Worm (Caenorhabditis elegans) whole organism, L2 larva: Measurements from ENCODE around the gene cutl-25.

Experiments
- ceh-16 ChIP-seq: fragments of 150-350 bp; optimal IDR thresholded peaks from 2 replicates; lab custom pipeline; 2014; ENCODE audit warnings: missing biosample characterization, missing genetic modification characterization
- nhr-237 ChIP-seq: fragments of 150-350 bp; optimal IDR thresholded peaks from 2 replicates; lab custom pipeline; 2014; ENCODE audit warnings: missing biosample characterization, missing genetic modification characterization

DNA sequence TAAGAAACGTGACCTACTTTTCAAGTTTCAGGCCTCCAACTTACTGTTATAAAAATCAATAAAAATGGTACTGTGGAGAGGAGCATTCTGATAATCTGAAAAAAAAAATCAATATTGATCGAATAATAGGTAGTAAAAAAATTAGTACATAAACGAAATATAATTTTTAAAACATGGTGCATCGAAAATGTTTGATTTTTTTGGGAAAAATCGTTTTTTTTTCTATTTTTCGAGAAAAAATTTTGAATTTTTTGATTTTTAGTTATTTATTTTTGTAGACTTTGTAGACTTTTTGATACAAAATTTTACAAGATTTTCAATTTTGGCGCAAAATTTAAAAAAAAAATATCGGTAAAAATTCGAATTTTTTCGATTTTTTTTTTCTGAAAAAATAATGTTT lies at the start of gene cutl-25:
- TF ChIP-seq ceh-16 (tag; lab: Kevin White, UChicago) (no peak), nhr-237 (tag; lab: Kevin White, UChicago) (no peak)
